Fruit fly (Drosophila melanogaster) whole organism: ENCODE data around the gene mud.

Source experiments
- CG8478 ChIP-seq: fragments of >200 bp; optimal IDR thresholded peaks from 2 replicates; lab custom pipeline; 2018; ENCODE audit warnings: inconsistent platforms
- Dll ChIP-seq: fragments of >200 bp; optimal IDR thresholded peaks from 2 replicates; lab custom pipeline; 2017
- EcR ChIP-seq, 2 experiments: fragments of >200 bp; optimal IDR thresholded peaks; 2 replicates each; lab custom pipeline; 2017; ENCODE audit warnings: missing biosample characterization in 2 of 2, missing genetic modification characterization in 2 of 2, missing genetic modification reagents in 2 of 2
- pan ChIP-seq: fragments of >200 bp; optimal IDR thresholded peaks from 2 replicates; lab custom pipeline; 2017
- psq ChIP-seq: fragments of >200 bp; optimal IDR thresholded peaks from 2 replicates; lab custom pipeline; 2017
- usp ChIP-seq: fragments of >200 bp; optimal IDR thresholded peaks from 2 replicates; lab custom pipeline; 2017; ENCODE audit warnings: missing biosample characterization, missing genetic modification characterization, mixed read lengths

mud gene

dm6 chrX:14216844-14217243, 30.7 kb upstream of the mud start:
- no peak for TF ChIP-seq usp
- TF ChIP-seq psq (lab: Kevin White, UChicago): no peak
- TF ChIP-seq pan: no peak
- TF ChIP-seq CG8478 (lab: Kevin White, UChicago): no peak
- TF ChIP-seq Dll (lab: Kevin White, UChicago): no peak
- no peak for TF ChIP-seq EcR (GFP tag; optimal IDR thresholded peaks at IDR 0.05; lab: Kevin White, UChicago)

dm6 chrX:14218045-14218483, 29.5 kb upstream of the mud start:
- TF ChIP-seq EcR (GFP tag; optimal IDR thresholded peaks at IDR 0.05; lab: Kevin White, UChicago) (no peak), usp (no peak), Dll (lab: Kevin White, UChicago) (no peak), pan (no peak), CG8478 (lab: Kevin White, UChicago) (no peak), psq (lab: Kevin White, UChicago) (no peak)

- TF ChIP-seq CG8478 (lab: Kevin White, UChicago) (no peak), usp (no peak), psq (lab: Kevin White, UChicago) (no peak), Dll (lab: Kevin White, UChicago) (no peak), pan (no peak), EcR (GFP tag; optimal IDR thresholded peaks at IDR 0.05; lab: Kevin White, UChicago) (no peak)
Observed at dm6 chrX:14221182-14221581, 26.4 kb upstream of the mud start.

- TF ChIP-seq usp: no peak
- TF ChIP-seq Dll (lab: Kevin White, UChicago): no peak
- TF ChIP-seq CG8478 (lab: Kevin White, UChicago): no peak
- TF ChIP-seq pan: no peak
- TF ChIP-seq psq (lab: Kevin White, UChicago): no peak
- no peak for TF ChIP-seq EcR (GFP tag; optimal IDR thresholded peaks at IDR 0.05; lab: Kevin White, UChicago)
Observed at dm6 chrX:14221995-14222394, 25.5 kb upstream of the mud start.

- TF ChIP-seq pan (no peak), EcR (GFP tag; optimal IDR thresholded peaks at IDR 0.05; lab: Kevin White, UChicago) (no peak), Dll (lab: Kevin White, UChicago) (no peak), CG8478 (lab: Kevin White, UChicago) (no peak)
Observed at dm6 chrX:14225665-14226064, 21.9 kb upstream of the mud start, which contains the start of gene CG11674. Gene CG11674 (minus strand): TSS chrX:14225879.

dm6 chrX:14226093-14226492, 21.4 kb upstream of the mud start, which contains the start of gene mRpL38:
Gene mRpL38 (plus strand): TSS chrX:14226289.
- TF ChIP-seq pan (no peak), psq (lab: Kevin White, UChicago) (no peak), Dll (lab: Kevin White, UChicago) (no peak)

dm6 chrX:14227043-14227442, 20.5 kb upstream of the mud start:
- TF ChIP-seq usp: no peak
- TF ChIP-seq CG8478 (lab: Kevin White, UChicago): no peak
- TF ChIP-seq pan: no peak
- TF ChIP-seq EcR (GFP tag; optimal IDR thresholded peaks at IDR 0.05; lab: Kevin White, UChicago): no peak
- TF ChIP-seq Dll (lab: Kevin White, UChicago): no peak
- no peak for TF ChIP-seq psq (lab: Kevin White, UChicago)

- TF ChIP-seq psq (lab: Kevin White, UChicago): no peak
- no peak for TF ChIP-seq EcR (GFP tag; optimal IDR thresholded peaks at IDR 0.05; lab: Kevin White, UChicago)
- TF ChIP-seq CG8478 (lab: Kevin White, UChicago): no peak
- no peak for TF ChIP-seq pan
- TF ChIP-seq Dll (lab: Kevin White, UChicago): no peak
- no peak for TF ChIP-seq usp
Observed at dm6 chrX:14233843-14234337, 13.6 kb upstream of the mud start, which contains the start of gene CG42271. Gene CG42271 (minus strand): TSS chrX:14234066.

- TF ChIP-seq usp: no peak
- no peak for TF ChIP-seq EcR (GFP tag; optimal IDR thresholded peaks at IDR 0.05; lab: Kevin White, UChicago)
- no peak for TF ChIP-seq pan
- no peak for TF ChIP-seq CG8478 (lab: Kevin White, UChicago)
- TF ChIP-seq psq (lab: Kevin White, UChicago): no peak
- TF ChIP-seq Dll (lab: Kevin White, UChicago): no peak
Observed at dm6 chrX:14234468-14234867, 13.1 kb upstream of the mud start.

dm6 chrX:14237873-14238394, 9.6 kb upstream of the mud start, which contains the start of the genes Fbxl4 and Dus2:
Gene Fbxl4 (minus strand): TSS chrX:14237923.
Gene Dus2 (plus strand): TSS chrX:14237988.
- TF ChIP-seq pan (no peak), psq (lab: Kevin White, UChicago) (no peak), Dll (lab: Kevin White, UChicago) (no peak), CG8478 (lab: Kevin White, UChicago) (no peak), usp (no peak), EcR (GFP tag; optimal IDR thresholded peaks at IDR 0.05; lab: Kevin White, UChicago) (no peak)

dm6 chrX:14242479-14242878, 5.1 kb upstream of the mud start, which contains the start of gene mRNA-cap:
Gene mRNA-cap (minus strand): TSS chrX:14242822.
- no peak for TF ChIP-seq pan
- TF ChIP-seq EcR (GFP tag; optimal IDR thresholded peaks at IDR 0.05; lab: Kevin White, UChicago): no peak
- TF ChIP-seq Dll (lab: Kevin White, UChicago): no peak
- TF ChIP-seq usp: no peak
- no peak for TF ChIP-seq CG8478 (lab: Kevin White, UChicago)
- TF ChIP-seq psq (lab: Kevin White, UChicago): no peak

dm6 chrX:14242941-14243736, 4.4 kb upstream of the mud start, which contains the start of gene CG32599:
Gene CG32599 (plus strand): TSS chrX:14243686.
- TF ChIP-seq CG8478 (lab: Kevin White, UChicago) (no peak), Dll (lab: Kevin White, UChicago) (no peak), EcR (GFP tag; optimal IDR thresholded peaks at IDR 0.05; lab: Kevin White, UChicago) (no peak), pan (no peak), usp (no peak), psq (lab: Kevin White, UChicago) (no peak)
